Worm (Caenorhabditis elegans): ENCODE measurements around the gene cpg-7.

Gene cpg-7

ce11 chrII:14132733-14133132 is 23.7 kb upstream of the cpg-7 start, which contains the start of gene algn-3:
algn-3 (minus strand) TSS chrII:14132833.
- TF ChIP-seq ces-1 (GFP tag; optimal IDR thresholded peaks at IDR 0.05) (no peak), C34B4.2 (tag; optimal IDR thresholded peaks at IDR 0.05) (no peak)

DNA sequence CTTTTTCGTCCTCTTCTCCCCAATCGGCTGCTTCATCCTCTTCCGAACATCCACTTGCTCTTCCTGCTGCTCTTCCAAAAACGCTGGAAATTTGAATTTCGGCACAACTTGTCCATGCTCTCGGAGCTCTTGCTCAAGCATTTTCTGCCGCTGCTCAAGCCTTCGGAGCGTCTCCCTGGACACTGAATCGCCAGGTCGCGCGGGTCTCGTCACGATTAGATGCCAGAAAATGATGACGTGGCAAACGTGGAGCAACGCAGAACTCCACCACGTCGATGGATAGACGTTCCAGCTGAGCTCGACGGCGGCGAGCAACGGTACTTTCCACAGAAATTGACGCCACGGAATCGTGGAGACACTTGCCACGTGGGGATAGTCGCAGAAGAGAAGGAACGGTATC is 20.2 kb upstream of the cpg-7 start:
- TF ChIP-seq nhr-76 (tag; optimal IDR thresholded peaks at IDR 0.05) (no peak), alr-1 (tag; optimal IDR thresholded peaks at IDR 0.05; ENCODE audit: borderline replicate concordance) (no peak), blmp-1 (tag; optimal IDR thresholded peaks at IDR 0.05) (no peak), nhr-28 (tag; optimal IDR thresholded peaks at IDR 0.05) (no peak), swsn-7 (tag; optimal IDR thresholded peaks at IDR 0.05) (no peak), snpc-4 (tag; optimal IDR thresholded peaks at IDR 0.05) (no peak), fos-1 (tag; optimal IDR thresholded peaks at IDR 0.05) (no peak), lir-3 (tag; optimal IDR thresholded peaks at IDR 0.05; ENCODE audit: poor library complexity) (no peak), dpl-1 (GFP tag; optimal IDR thresholded peaks at IDR 0.05) (no peak), rnt-1 (tag; optimal IDR thresholded peaks at IDR 0.05) (no peak), aly-2 (tag; optimal IDR thresholded peaks at IDR 0.05) (no peak), ces-1 (GFP tag; optimal IDR thresholded peaks at IDR 0.05) (no peak)

ce11 chrII:14126841-14127240 is 17.8 kb upstream of the cpg-7 start, which contains the start of gene K09E4.3:
K09E4.3 (minus strand) TSS chrII:14126941.
- no peak for TF ChIP-seq unc-30 (tag; optimal IDR thresholded peaks at IDR 0.05)
- no peak for TF ChIP-seq hlh-17 (GFP tag; optimal IDR thresholded peaks at IDR 0.05; ENCODE audit: borderline replicate concordance)
- no peak for TF ChIP-seq ets-5 (GFP tag; IDR thresholded peaks at IDR 0.05)
- no peak for TF ChIP-seq ceh-8 (GFP tag; optimal IDR thresholded peaks at IDR 0.05)
- no peak for TF ChIP-seq C16A3.4 (tag; optimal IDR thresholded peaks at IDR 0.05)
- TF ChIP-seq swsn-7 (tag; optimal IDR thresholded peaks at IDR 0.05): no peak
- TF ChIP-seq skn-1 (tag; optimal IDR thresholded peaks at IDR 0.05): no peak
- no peak for TF ChIP-seq egl-13 (tag; optimal IDR thresholded peaks at IDR 0.05)
- no peak for TF ChIP-seq mdl-1 (tag; optimal IDR thresholded peaks at IDR 0.05)
- TF ChIP-seq ztf-11 (tag; optimal IDR thresholded peaks at IDR 0.05): no peak
- no peak for TF ChIP-seq lin-35 (GFP tag; optimal IDR thresholded peaks at IDR 0.05)
- no peak for TF ChIP-seq jun-1 (tag; optimal IDR thresholded peaks at IDR 0.05)
- no peak for TF ChIP-seq mab-9 (GFP tag; IDR thresholded peaks at IDR 0.05)
- TF ChIP-seq isw-1 (GFP tag; IDR thresholded peaks at IDR 0.05): no peak
- no peak for TF ChIP-seq nhr-12 (tag; optimal IDR thresholded peaks at IDR 0.05)

ce11 chrII:14122065-14122464 is 13.0 kb upstream of the cpg-7 start, which contains the start of gene K09E4.4:
K09E4.4 (minus strand) TSS chrII:14122165.
- TF ChIP-seq C04F5.9 (tag; optimal IDR thresholded peaks at IDR 0.05): no peak
- no peak for TF ChIP-seq efl-1 (optimal IDR thresholded peaks at IDR 0.05)
- peak in 1 of 2 experiments; percentile 5 for TF ChIP-seq efl-1 (GFP tag; optimal IDR thresholded peaks at IDR 0.05 in 1 of 2)
- no peak for TF ChIP-seq rnt-1 (tag; optimal IDR thresholded peaks at IDR 0.05)
- no peak for TF ChIP-seq fkh-10 (GFP tag; optimal IDR thresholded peaks at IDR 0.05)
- no peak for TF ChIP-seq unc-30 (tag; optimal IDR thresholded peaks at IDR 0.05)
- no peak for TF ChIP-seq nhr-20 (tag; optimal IDR thresholded peaks at IDR 0.05)

- no peak for TF ChIP-seq vab-15 (tag; optimal IDR thresholded peaks at IDR 0.05)
- TF ChIP-seq snpc-4 (tag; optimal IDR thresholded peaks at IDR 0.05): peak; percentile 70
- no peak for TF ChIP-seq nhr-47 (tag; optimal IDR thresholded peaks at IDR 0.05)
- TF ChIP-seq tlp-1 (tag; optimal IDR thresholded peaks at IDR 0.05): no peak
Observed at ce11 chrII:14118391-14118790, 9.4 kb upstream of the cpg-7 start.
